Fruit fly (Drosophila melanogaster) whole organism, adult: ENCODE data around the gene Cyp303a1.
A peak's percentile ranks its signal among the peaks of the same experiment; 100 is the strongest.

Source experiments
- CG12768 ChIP-seq: fragments of 200-800 bp; sonication (Bioruptor generic); optimal IDR thresholded peaks from 2 replicates; lab custom pipeline; 2017; ENCODE audit warnings: missing biosample characterization, missing genetic modification characterization, mild to moderate bottlenecking, moderate library complexity, missing genetic modification reagents
- CG7101 ChIP-seq: fragments of 200-800 bp; sonication (Bioruptor generic); optimal IDR thresholded peaks from 2 replicates; lab custom pipeline; 2018; ENCODE audit warnings: missing biosample characterization, mild to moderate bottlenecking, missing genetic modification characterization, moderate library complexity
- Clk ChIP-seq: fragments of 200-800 bp; sonication (Bioruptor generic); optimal IDR thresholded peaks from 2 replicates; lab custom pipeline; 2017; ENCODE audit warnings: missing biosample characterization, missing genetic modification characterization
- Crg-1 ChIP-seq: fragments of 200-800 bp; sonication (Bioruptor generic); optimal IDR thresholded peaks from 2 replicates; lab custom pipeline; 2016; ENCODE audit warnings: missing biosample characterization, missing genetic modification characterization
- Hr96 ChIP-seq: fragments of 200-800 bp; sonication (Bioruptor generic); optimal IDR thresholded peaks from 2 replicates; lab custom pipeline; 2016; ENCODE audit warnings: missing biosample characterization, missing genetic modification characterization
- Mnt ChIP-seq: fragments of 200-800 bp; sonication (Bioruptor generic); optimal IDR thresholded peaks from 2 replicates; lab custom pipeline; 2016; ENCODE audit warnings: missing biosample characterization, mild to moderate bottlenecking, missing genetic modification characterization
- bab1 ChIP-seq: fragments of 200-800 bp; sonication (Bioruptor generic); optimal IDR thresholded peaks from 3 replicates; lab custom pipeline; 2019; ENCODE audit warnings: missing biosample characterization, mild to moderate bottlenecking, missing genetic modification characterization, moderate library complexity
- toe ChIP-seq: fragments of 200-800 bp; sonication (Bioruptor generic); optimal IDR thresholded peaks from 2 replicates; lab custom pipeline; 2016; ENCODE audit warnings: missing biosample characterization, missing genetic modification characterization

dm6 chr2L:16329102-16329520 is 35.1 kb downstream of the Cyp303a1 start, which contains the start of gene mRpL4:
- TF ChIP-seq Crg-1 (no peak), toe (GFP tag; lab: Kevin White, UChicago) (peak; percentile 60), CG7101 (tag; lab: Kevin White, UChicago) (peak; percentile 1), CG12768 (no peak), Clk (GFP tag; lab: Kevin White, UChicago) (no peak), bab1 (GFP tag; lab: Kevin White, UChicago) (peak; percentile 26), Hr96 (no peak), Mnt (GFP tag; lab: Kevin White, UChicago) (peak; percentile 53)
